Worm (Caenorhabditis elegans): ENCODE measurements around the gene dgk-4.
A peak's percentile ranks its signal among the peaks of the same experiment; 100 is the strongest.

dgk-4 gene

DNA sequence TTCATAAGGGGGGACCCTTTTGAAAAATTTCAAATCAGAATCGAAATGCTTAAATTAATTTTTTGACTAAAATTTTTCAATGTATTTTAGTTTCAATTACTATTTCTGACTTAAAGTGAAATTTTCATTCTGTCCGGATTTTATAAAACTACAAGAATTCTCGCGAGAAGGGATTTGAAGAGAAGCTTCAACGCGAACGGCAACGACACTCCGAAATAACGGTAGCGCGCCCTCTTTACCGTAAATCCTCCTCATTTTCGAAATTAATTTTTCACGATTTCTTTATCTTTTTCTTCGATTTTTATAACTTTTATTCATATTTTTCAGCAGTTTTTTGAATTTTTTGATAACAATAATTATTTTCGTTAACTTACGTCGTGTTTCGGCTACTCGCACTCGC lies 34.6 kb downstream of the dgk-4 start:
- TF ChIP-seq C34F6.9 (tag; optimal IDR thresholded peaks at IDR 0.05) (peak; percentile 17), peb-1 (tag; optimal IDR thresholded peaks at IDR 0.05) (no peak), unc-55 (GFP tag; optimal IDR thresholded peaks at IDR 0.05) (peak; percentile 15), R02D3.7 (tag; optimal IDR thresholded peaks at IDR 0.05) (peak; percentile 21), mbf-1 (tag; optimal IDR thresholded peaks at IDR 0.05) (no peak), elt-1 (tag; optimal IDR thresholded peaks at IDR 0.05) (no peak)

DNA sequence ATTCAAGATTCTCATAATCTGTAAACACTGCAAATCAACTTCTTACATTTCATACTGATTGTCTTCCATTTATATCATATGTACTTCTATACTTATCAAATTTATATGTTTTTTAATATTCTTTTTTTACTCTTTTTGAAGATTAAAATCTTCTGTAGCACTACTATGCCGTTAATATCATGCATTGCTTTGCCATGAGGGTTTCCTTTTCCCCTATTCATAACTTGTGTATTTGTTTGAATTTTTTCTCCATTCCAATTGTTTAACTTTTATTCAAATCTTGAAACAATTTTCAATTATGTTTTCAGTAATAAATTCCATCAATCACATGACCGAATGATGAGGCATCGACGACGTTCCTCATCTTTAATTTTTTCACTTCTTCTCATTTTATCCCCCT lies 37.5 kb downstream of the dgk-4 start, which contains the start of gene cdh-5:
Gene cdh-5, plus strand, starts transcription at position 301 of the 400 bp plus-strand sequence.
- TF ChIP-seq ama-1 (optimal IDR thresholded peaks at IDR 0.05) = no peak
- TF ChIP-seq unc-39 (tag; optimal IDR thresholded peaks at IDR 0.05) = no peak
- TF ChIP-seq lin-13 (GFP tag; optimal IDR thresholded peaks at IDR 0.05) = no peak
- TF ChIP-seq ceh-16 (tag; optimal IDR thresholded peaks at IDR 0.05) = no peak
- TF ChIP-seq Y55F3AM.14 (GFP tag; optimal IDR thresholded peaks at IDR 0.05) = no peak
- no peak for TF ChIP-seq R02D3.7 (tag; optimal IDR thresholded peaks at IDR 0.05)
- no peak for TF ChIP-seq nhr-10 (tag; optimal IDR thresholded peaks at IDR 0.05)
- no peak for TF ChIP-seq sem-4 (tag; optimal IDR thresholded peaks at IDR 0.05)
- no peak for TF ChIP-seq nhr-6 (tag; optimal IDR thresholded peaks at IDR 0.05)
- no peak for TF ChIP-seq sma-3 (GFP tag; optimal IDR thresholded peaks at IDR 0.05)
- TF ChIP-seq ceh-82 (tag; optimal IDR thresholded peaks at IDR 0.05) = no peak
- TF ChIP-seq nhr-77 (tag; optimal IDR thresholded peaks at IDR 0.05) = no peak
- TF ChIP-seq elt-1 (tag; optimal IDR thresholded peaks at IDR 0.05) = no peak
- TF ChIP-seq fos-1 (tag; optimal IDR thresholded peaks at IDR 0.05) = no peak
- no peak for TF ChIP-seq lsy-2 (tag; optimal IDR thresholded peaks at IDR 0.05)
- no peak for TF ChIP-seq unc-55 (GFP tag; optimal IDR thresholded peaks at IDR 0.05)

DNA sequence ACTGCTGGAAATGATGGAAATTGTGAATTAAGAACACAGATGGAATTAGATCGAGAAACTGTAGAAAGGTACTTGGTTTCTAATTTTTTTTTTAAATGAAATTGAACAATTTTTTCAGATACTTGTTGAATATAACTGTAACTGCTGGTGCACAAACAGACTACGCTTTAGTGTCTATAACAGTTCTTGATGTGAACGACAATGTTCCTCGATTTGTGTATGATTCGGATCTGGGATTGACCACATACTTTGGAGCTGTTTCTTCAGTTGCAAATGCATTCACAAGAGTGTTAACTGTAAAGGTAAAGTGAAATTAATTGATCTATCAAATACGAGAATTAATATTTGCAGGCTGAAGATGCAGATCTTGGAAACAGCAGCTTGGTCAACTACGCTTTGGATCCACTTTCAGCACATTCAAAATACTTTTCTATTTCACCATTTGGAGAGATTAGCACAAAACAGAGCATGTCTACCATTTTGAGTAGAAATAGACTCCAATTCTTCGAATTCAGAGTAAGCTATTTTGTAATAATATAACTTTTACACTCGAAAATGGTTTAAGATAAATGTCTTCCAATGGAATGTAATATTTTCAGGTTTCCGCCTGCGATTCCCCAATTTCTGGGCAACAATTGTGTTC lies 42.7 kb downstream of the dgk-4 start:
- TF ChIP-seq unc-62 (GFP tag; optimal IDR thresholded peaks at IDR 0.05) (no peak), peb-1 (tag; optimal IDR thresholded peaks at IDR 0.05) (no peak), ZK546.5 (tag; optimal IDR thresholded peaks at IDR 0.05) (no peak), R02D3.7 (tag; optimal IDR thresholded peaks at IDR 0.05) (no peak)

DNA sequence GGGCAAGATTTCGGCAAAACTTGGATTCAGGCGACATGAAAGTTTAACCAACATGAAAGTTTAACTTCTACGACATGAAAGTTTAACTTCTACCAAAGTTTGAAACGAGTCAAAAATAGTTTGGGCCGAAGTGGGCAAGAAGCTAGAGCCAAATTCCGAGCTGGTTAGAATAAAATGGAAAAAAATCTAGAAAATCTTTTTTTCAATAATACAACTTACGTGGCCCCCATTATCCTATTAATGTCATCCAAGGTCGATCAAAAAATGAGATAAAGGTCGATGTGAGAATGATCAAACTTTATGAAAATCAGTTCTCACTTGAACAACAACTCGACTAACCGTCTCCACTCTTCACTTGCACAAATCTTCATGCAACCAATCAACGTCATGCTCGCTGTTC lies 46.2 kb downstream of the dgk-4 start, which contains the start of gene F08B4.8:
Gene F08B4.8, plus strand, starts transcription at position 301 of the 400 bp plus-strand sequence.
- TF ChIP-seq mdl-1 (tag; optimal IDR thresholded peaks at IDR 0.05) (no peak), dmd-4 (tag; optimal IDR thresholded peaks at IDR 0.05) (no peak), blmp-1 (tag; optimal IDR thresholded peaks at IDR 0.05; ENCODE audit: insufficient read depth) (no peak), nhr-21 (tag; optimal IDR thresholded peaks at IDR 0.05) (no peak), nhr-77 (tag; optimal IDR thresholded peaks at IDR 0.05) (no peak), C34F6.9 (tag; optimal IDR thresholded peaks at IDR 0.05) (no peak), nhr-129 (tag; optimal IDR thresholded peaks at IDR 0.05) (no peak), mbf-1 (tag; optimal IDR thresholded peaks at IDR 0.05) (no peak), mab-5 (tag; optimal IDR thresholded peaks at IDR 0.05) (no peak)

DNA sequence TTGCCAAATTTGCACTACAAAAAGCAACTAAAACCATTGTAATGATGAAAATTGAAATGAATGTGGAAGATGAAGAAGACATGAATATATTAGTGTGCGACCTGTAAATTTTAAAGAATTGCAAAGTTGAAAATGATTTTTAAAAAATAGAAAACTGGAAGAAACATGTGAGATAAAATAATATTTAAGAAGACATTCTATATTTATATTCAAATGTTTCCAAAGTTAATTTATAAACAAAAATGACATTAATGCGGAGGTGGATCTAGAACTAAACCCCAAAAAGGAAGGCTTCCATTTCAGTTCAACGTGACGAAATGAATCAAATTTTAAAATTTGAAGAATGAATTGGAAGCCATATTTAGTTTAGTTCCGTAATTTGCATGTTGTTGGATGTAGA lies 48.1 kb downstream of the dgk-4 start, which contains the start of gene nlp-60:
Gene nlp-60, minus strand, starts transcription at position 101 of the 400 bp plus-strand sequence.
- TF ChIP-seq mbf-1 (tag; optimal IDR thresholded peaks at IDR 0.05) (no peak), Y55F3AM.14 (GFP tag; optimal IDR thresholded peaks at IDR 0.05) (no peak), snpc-4 (tag; optimal IDR thresholded peaks at IDR 0.05) (no peak), nhr-21 (tag; optimal IDR thresholded peaks at IDR 0.05) (no peak), mab-5 (tag; optimal IDR thresholded peaks at IDR 0.05) (no peak), nhr-6 (tag; optimal IDR thresholded peaks at IDR 0.05) (no peak), elt-3 (tag; optimal IDR thresholded peaks at IDR 0.05) (no peak), nhr-12 (tag; optimal IDR thresholded peaks at IDR 0.05) (no peak), alr-1 (tag; optimal IDR thresholded peaks at IDR 0.05) (no peak), ceh-16 (tag; optimal IDR thresholded peaks at IDR 0.05) (no peak), ztf-1 (GFP tag; conservative IDR thresholded peaks at IDR 0.05) (no peak), nhr-237 (tag; optimal IDR thresholded peaks at IDR 0.05) (no peak), dmd-4 (tag; optimal IDR thresholded peaks at IDR 0.05) (no peak), ama-1 (optimal IDR thresholded peaks at IDR 0.05) (no peak), nhr-11 (tag; optimal IDR thresholded peaks at IDR 0.05) (no peak)
